Worm (Caenorhabditis elegans): Measurements from ENCODE around the gene C31H1.5.

Gene C31H1.5

ce11 chrIV:5796694-5797093 is at the start of gene C31H1.5:
Gene C31H1.5 (minus strand): TSS chrIV:5796794.
- no peak for TF ChIP-seq pha-4 (tag; optimal IDR thresholded peaks at IDR 0.05)
- TF ChIP-seq elt-3 (tag; optimal IDR thresholded peaks at IDR 0.05), result no peak
- no peak for TF ChIP-seq sea-2 (GFP tag; optimal IDR thresholded peaks at IDR 0.05)

- TF ChIP-seq unc-62 (GFP tag; optimal IDR thresholded peaks at IDR 0.05) (no peak), lin-15B (tag; optimal IDR thresholded peaks at IDR 0.05) (no peak), nhr-67 (tag; optimal IDR thresholded peaks at IDR 0.05) (no peak), eor-1 (tag; optimal IDR thresholded peaks at IDR 0.05) (no peak), ztf-11 (tag; optimal IDR thresholded peaks at IDR 0.05) (no peak)
Observed at ce11 chrIV:5846269-5846668, 49.7 kb upstream of the C31H1.5 start, which contains the start of gene sams-4. Gene sams-4 (minus strand): TSS chrIV:5846369.

ce11 chrIV:5842905-5843304 is 46.3 kb upstream of the C31H1.5 start:
- TF ChIP-seq nfya-1 (tag; optimal IDR thresholded peaks at IDR 0.05; ENCODE audit: insufficient read depth) (peak; percentile 69), fos-1 (tag; optimal IDR thresholded peaks at IDR 0.05) (no peak)

- no peak for TF ChIP-seq egl-5 (tag; optimal IDR thresholded peaks at IDR 0.05)
- no peak for TF ChIP-seq elt-1 (tag; optimal IDR thresholded peaks at IDR 0.05)
- no peak for TF ChIP-seq ceh-82 (tag; optimal IDR thresholded peaks at IDR 0.05)
- TF ChIP-seq nhr-12 (tag; optimal IDR thresholded peaks at IDR 0.05), result no peak
- TF ChIP-seq ama-1 (optimal IDR thresholded peaks at IDR 0.05), result no peak
- TF ChIP-seq nhr-237 (tag; optimal IDR thresholded peaks at IDR 0.05), result no peak
- TF ChIP-seq ceh-9 (tag; optimal IDR thresholded peaks at IDR 0.05), result no peak
- TF ChIP-seq ztf-4 (tag; optimal IDR thresholded peaks at IDR 0.05), result no peak
- no peak for TF ChIP-seq R02D3.7 (tag; optimal IDR thresholded peaks at IDR 0.05)
- no peak for TF ChIP-seq mml-1 (tag; optimal IDR thresholded peaks at IDR 0.05)
- no peak for TF ChIP-seq aly-2 (tag; optimal IDR thresholded peaks at IDR 0.05)
Observed at ce11 chrIV:5839178-5839577, 42.6 kb upstream of the C31H1.5 start, which contains the start of gene C06E7.2. Gene C06E7.2 (plus strand): TSS chrIV:5839478.

ce11 chrIV:5834182-5834581 is 37.6 kb upstream of the C31H1.5 start:
- peak; percentile 30 for TF ChIP-seq egl-5 (tag; optimal IDR thresholded peaks at IDR 0.05)
- TF ChIP-seq ceh-28 (tag; optimal IDR thresholded peaks at IDR 0.05), result no peak
- peak; percentile 16 for TF ChIP-seq unc-62 (GFP tag; optimal IDR thresholded peaks at IDR 0.05)
- TF ChIP-seq nhr-237 (tag; optimal IDR thresholded peaks at IDR 0.05), result no peak

- no peak for TF ChIP-seq fkh-2 (tag; optimal IDR thresholded peaks at IDR 0.05)
- no peak for TF ChIP-seq zag-1 (tag; optimal IDR thresholded peaks at IDR 0.05)
- TF ChIP-seq egl-27 (tag; optimal IDR thresholded peaks at IDR 0.05), result no peak
- no peak for TF ChIP-seq ceh-82 (tag; optimal IDR thresholded peaks at IDR 0.05)
- no peak for TF ChIP-seq R02D3.7 (tag; optimal IDR thresholded peaks at IDR 0.05)
- no peak for TF ChIP-seq fos-1 (tag; optimal IDR thresholded peaks at IDR 0.05)
- no peak for TF ChIP-seq fkh-10 (GFP tag; optimal IDR thresholded peaks at IDR 0.05)
- no peak for TF ChIP-seq egl-5 (tag; optimal IDR thresholded peaks at IDR 0.05)
- TF ChIP-seq ceh-28 (tag; optimal IDR thresholded peaks at IDR 0.05), result no peak
- no peak for TF ChIP-seq aly-2 (tag; optimal IDR thresholded peaks at IDR 0.05)
- no peak for TF ChIP-seq nhr-25 (tag; optimal IDR thresholded peaks at IDR 0.05)
Observed at ce11 chrIV:5832801-5833200, 36.2 kb upstream of the C31H1.5 start.

ce11 chrIV:5824493-5824892 is 27.9 kb upstream of the C31H1.5 start, which contains the start of gene egal-1:
Gene egal-1 (plus strand): TSS chrIV:5824793.
- no peak for TF ChIP-seq elt-3 (tag; optimal IDR thresholded peaks at IDR 0.05)
- TF ChIP-seq lin-39 (tag; optimal IDR thresholded peaks at IDR 0.05), result no peak
- TF ChIP-seq elt-2 (tag; optimal IDR thresholded peaks at IDR 0.05), result no peak
- TF ChIP-seq hmg-11 (tag; optimal IDR thresholded peaks at IDR 0.05), result no peak
- no peak for TF ChIP-seq ztf-11 (tag; optimal IDR thresholded peaks at IDR 0.05)
- TF ChIP-seq ztf-4 (tag; optimal IDR thresholded peaks at IDR 0.05), result no peak
- TF ChIP-seq daf-12 (tag; optimal IDR thresholded peaks at IDR 0.05), result no peak
- no peak for TF ChIP-seq nhr-23 (tag; optimal IDR thresholded peaks at IDR 0.05)
- TF ChIP-seq lsy-12 (tag; optimal IDR thresholded peaks at IDR 0.05), result no peak
- TF ChIP-seq jun-1 (tag; optimal IDR thresholded peaks at IDR 0.05), result no peak
